Fruit fly (Drosophila melanogaster): ENCODE data around the gene Or33a.

Or33a gene

dm6 chr2L:11942826-11943225 lies 8.5 kb downstream of the Or33a start (continued):
- TF ChIP-seq Hr39 (optimal IDR thresholded peaks at IDR 0.05) (no peak), vnd (GFP tag; IDR thresholded peaks at IDR 0.05; ENCODE audit: partially characterized antibody) (no peak), CG10462 (GFP tag; optimal IDR thresholded peaks at IDR 0.05) (no peak), CG12155 (GFP tag; optimal IDR thresholded peaks at IDR 0.05) (no peak), chif (GFP tag; optimal IDR thresholded peaks at IDR 0.05) (no peak)

dm6 chr2L:11943829-11944228 lies 9.5 kb downstream of the Or33a start, which contains the start of gene Crys:
Gene Crys, plus strand, starts transcription at chr2L:11944129.
- no peak for TF ChIP-seq vvl (GFP tag; IDR thresholded peaks at IDR 0.05)
- TF ChIP-seq E2f2 (GFP tag; IDR thresholded peaks at IDR 0.05): no peak
- TF ChIP-seq ase (GFP tag; IDR thresholded peaks at IDR 0.05): 0 out of 3 replicates have a peak, but pooled peaks have one; percentile 4
- no peak for TF ChIP-seq CG8924 (tag; optimal IDR thresholded peaks at IDR 0.05)
- TF ChIP-seq Ets65A (GFP tag): peak; percentile 68
- TF ChIP-seq Gsc (GFP tag; IDR thresholded peaks at IDR 0.05): no peak
- no peak for TF ChIP-seq pan (optimal IDR thresholded peaks at IDR 0.05)
- TF ChIP-seq pan (GFP tag; optimal IDR thresholded peaks at IDR 0.05 in 1 of 2, IDR thresholded peaks at IDR 0.05 in 1 of 2): no peak
- TF ChIP-seq dati (GFP tag; IDR thresholded peaks at IDR 0.05): no peak
- no peak for TF ChIP-seq Mad (GFP tag; optimal IDR thresholded peaks at IDR 0.05)

- no peak for TF ChIP-seq CG15601 (tag; optimal IDR thresholded peaks at IDR 0.05)
- no peak for TF ChIP-seq CG15479 (GFP tag; optimal IDR thresholded peaks at IDR 0.05)
- no peak for TF ChIP-seq gro (GFP tag; optimal IDR thresholded peaks at IDR 0.05)
- no peak for TF ChIP-seq CG11723 (GFP tag; optimal IDR thresholded peaks at IDR 0.05)
- no peak for TF ChIP-seq Hand (GFP tag; optimal IDR thresholded peaks at IDR 0.05)
- no peak for TF ChIP-seq peb (GFP tag; IDR thresholded peaks at IDR 0.05)
- no peak for TF ChIP-seq usp (GFP tag; optimal IDR thresholded peaks at IDR 0.05)
- no peak for TF ChIP-seq E2f2 (GFP tag; IDR thresholded peaks at IDR 0.05)
- TF ChIP-seq CG10959 (GFP tag; IDR thresholded peaks at IDR 0.05): no peak
- TF ChIP-seq nau (GFP tag; optimal IDR thresholded peaks at IDR 0.05): no peak
- no peak for TF ChIP-seq CG2120 (GFP tag; optimal IDR thresholded peaks at IDR 0.05)
- no peak for TF ChIP-seq hth (optimal IDR thresholded peaks at IDR 0.05)
Measured at dm6 chr2L:11947641-11948040, 13.3 kb downstream of the Or33a start, which contains the start of gene CG16964. Gene CG16964, plus strand, starts transcription at chr2L:11947941.

DNA sequence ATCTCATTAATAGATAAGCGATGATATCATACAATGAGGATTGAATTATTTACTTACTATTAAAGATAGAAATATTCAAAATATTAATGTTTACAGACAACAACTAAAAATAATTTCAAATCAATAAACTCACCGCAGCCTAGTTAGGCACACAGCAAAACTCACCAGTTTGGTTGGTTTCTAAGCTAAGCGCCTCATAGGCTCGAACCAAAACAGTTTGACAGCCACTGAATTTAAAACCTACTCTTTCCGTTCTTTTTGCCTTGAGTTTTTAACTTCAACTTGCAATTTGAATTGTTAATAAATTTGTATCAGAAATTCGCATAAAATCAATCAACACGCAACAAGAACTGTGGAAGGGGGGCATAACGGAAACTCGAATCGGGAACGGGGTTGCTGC lies 14.2 kb downstream of the Or33a start:
- TF ChIP-seq CG33557 (GFP tag; optimal IDR thresholded peaks at IDR 0.05) (no peak), chinmo (GFP tag; IDR thresholded peaks at IDR 0.05; ENCODE audit: partially characterized antibody) (0 out of 4 replicates have a peak, but pooled peaks have one; percentile 45), CG15011 (GFP tag; optimal IDR thresholded peaks at IDR 0.05) (no peak), bsh (GFP tag; optimal IDR thresholded peaks at IDR 0.05) (no peak), CG6654 (GFP tag; optimal IDR thresholded peaks at IDR 0.05) (peak; percentile 99), CoRest (tag; optimal IDR thresholded peaks at IDR 0.05) (peak; percentile 5), ken (GFP tag; IDR thresholded peaks at IDR 0.05) (no peak), aop (GFP tag; IDR thresholded peaks at IDR 0.05) (no peak), Hr78 (GFP tag; optimal IDR thresholded peaks at IDR 0.05) (no peak), Oli (tag; optimal IDR thresholded peaks at IDR 0.05) (no peak), stwl (tag; optimal IDR thresholded peaks at IDR 0.05) (peak; percentile 36), Lhr (GFP tag; optimal IDR thresholded peaks at IDR 0.05) (no peak), ems (GFP tag; optimal IDR thresholded peaks at IDR 0.05) (no peak), knrl (GFP tag; IDR thresholded peaks at IDR 0.05; ENCODE audit: partially characterized antibody) (peak; percentile 40), Antp (GFP tag; optimal IDR thresholded peaks at IDR 0.05) (no peak), CG8281 (tag; optimal IDR thresholded peaks at IDR 0.05) (no peak), CG10321 (GFP tag; IDR thresholded peaks at IDR 0.05) (no peak), Lim3 (GFP tag; IDR thresholded peaks at IDR 0.05) (no peak), Ravus (GFP tag; IDR thresholded peaks at IDR 0.05) (no peak), CG16863 (GFP tag; optimal IDR thresholded peaks at IDR 0.05) (no peak), sob (GFP tag; IDR thresholded peaks at IDR 0.05) (no peak), CG3065 (GFP tag; optimal IDR thresholded peaks at IDR 0.05) (no peak), Bgb (GFP tag; IDR thresholded peaks at IDR 0.05; ENCODE audit: partially characterized antibody) (0 out of 2 replicates have a peak, but pooled peaks have one; percentile 6)

Measured in whole organism, embryonic.